Worm (Caenorhabditis elegans) whole organism, L4/young adult: Measurements from ENCODE around the gene F46B3.16.

Source experiments
- W03F9.2 ChIP-seq: fragments of 150-350 bp; optimal IDR thresholded peaks from 2 replicates; lab custom pipeline; 2014; ENCODE audit warnings: missing biosample characterization, missing genetic modification characterization
- him-1 ChIP-seq: sonication (generic microtip); optimal IDR thresholded peaks from 2 replicates; lab custom pipeline; 2016; ENCODE audit warnings: missing genotype, missing genetic modification reagents, missing genetic modification characterization, missing compliant biosample characterization

ce11 chrV:20654350-20654749 is 19.9 kb downstream of the F46B3.16 start, which contains the start of gene mnr-1:
- TF ChIP-seq him-1 (tag; lab: Kevin White, UChicago) (no peak), W03F9.2 (tag; lab: Kevin White, UChicago) (no peak)
